Fruit fly (Drosophila melanogaster) whole organism, adult: ENCODE data around the gene scramb2.

Source experiments
- CG11617 ChIP-seq: fragments of 200-800 bp; sonication (Bioruptor generic); optimal IDR thresholded peaks from 2 replicates; lab custom pipeline; 2017; ENCODE audit warnings: mild to moderate bottlenecking, missing biosample characterization, missing genetic modification reagents, missing genetic modification characterization
- CG12768 ChIP-seq: fragments of 200-800 bp; sonication (Bioruptor generic); optimal IDR thresholded peaks from 2 replicates; lab custom pipeline; 2017; ENCODE audit warnings: missing biosample characterization, missing genetic modification characterization, mild to moderate bottlenecking, moderate library complexity, missing genetic modification reagents
- CG5204 ChIP-seq: fragments of 200-800 bp; sonication (Bioruptor generic); optimal IDR thresholded peaks from 2 replicates; lab custom pipeline; 2016; ENCODE audit warnings: missing biosample characterization, missing genetic modification characterization
- CG7045 ChIP-seq: fragments of 200-800 bp; sonication (Bioruptor generic); optimal IDR thresholded peaks from 2 replicates; lab custom pipeline; 2017; ENCODE audit warnings: missing biosample characterization, mild to moderate bottlenecking, missing genetic modification characterization
- Hr96 ChIP-seq: fragments of 200-800 bp; sonication (Bioruptor generic); optimal IDR thresholded peaks from 2 replicates; lab custom pipeline; 2016; ENCODE audit warnings: missing biosample characterization, missing genetic modification characterization
- kay ChIP-seq: fragments of 200-800 bp; sonication (Bioruptor generic); peaks from one replicate; lab custom pipeline; 2016; ENCODE audit warnings: missing biosample characterization, missing genetic modification characterization, borderline replicate concordance
- ovo ChIP-seq: fragments of 200-800 bp; sonication (Bioruptor generic); optimal IDR thresholded peaks from 2 replicates; lab custom pipeline; 2016; ENCODE audit warnings: missing biosample characterization, missing genetic modification characterization
- pad ChIP-seq: fragments of 200-800 bp; sonication (Bioruptor generic); optimal IDR thresholded peaks from 3 replicates; lab custom pipeline; 2017; ENCODE audit warnings: missing biosample characterization, missing genetic modification characterization, mild to moderate bottlenecking, moderate library complexity, missing genetic modification reagents
- tj ChIP-seq: fragments of 200-800 bp; sonication (Bioruptor generic); optimal IDR thresholded peaks from 3 replicates; lab custom pipeline; 2017; ENCODE audit warnings: missing biosample characterization, mild to moderate bottlenecking, missing genetic modification characterization, moderate library complexity

DNA sequence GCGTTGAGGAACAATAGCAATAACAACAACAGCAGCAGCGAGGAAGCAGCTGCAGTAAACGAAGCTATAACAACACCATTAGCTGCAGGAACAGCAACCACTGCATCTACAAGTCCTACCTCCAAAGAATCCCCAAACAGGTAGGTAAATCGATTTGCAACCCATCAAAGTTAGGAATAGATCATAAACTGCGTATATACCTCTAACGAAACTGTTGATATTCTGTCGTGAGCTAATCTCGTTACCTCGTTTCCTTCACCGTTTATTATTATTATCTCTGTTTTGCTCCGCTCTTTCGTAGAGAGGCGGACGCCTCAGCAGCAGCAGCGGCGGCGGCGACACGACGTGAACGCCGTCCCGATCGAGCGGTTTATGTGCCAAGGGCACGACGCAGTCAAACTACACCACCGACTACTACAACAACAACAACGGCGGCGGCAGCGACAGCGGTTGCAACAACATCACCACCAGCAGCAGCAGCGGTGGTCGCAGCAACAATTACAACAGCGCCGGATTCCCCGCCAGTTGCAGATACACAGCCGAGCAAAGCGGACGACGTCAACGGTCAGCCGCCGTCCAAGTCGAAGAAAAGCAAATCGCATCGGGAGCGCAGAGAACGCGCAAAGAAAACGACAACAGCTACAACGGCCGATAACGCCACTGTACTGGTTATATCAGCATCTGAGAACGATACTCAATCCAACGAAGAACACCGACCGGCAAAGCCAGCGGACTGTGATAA, 8.6 kb downstream of the scramb2 start:
- TF ChIP-seq CG5204 (GFP tag; lab: Kevin White, UChicago) (peak; percentile 54), Hr96 (peak; percentile 40), kay (GFP tag; lab: Kevin White, UChicago) (peak; percentile 85), pad (peak; percentile 34), CG12768 (GFP tag; lab: Kevin White, UChicago) (peak; percentile 74), CG11617 (GFP tag; lab: Kevin White, UChicago) (peak; percentile 58), CG7045 (GFP tag; lab: Kevin White, UChicago) (peak; percentile 49), tj (GFP tag; lab: Kevin White, UChicago) (peak; percentile 64), ovo (GFP tag; lab: Kevin White, UChicago) (no peak)
